Fruit fly (Drosophila melanogaster) whole organism, embryonic: ENCODE data around the gene CG15461.

Source experiments
- Antp ChIP-seq: fragments of 200-800 bp; sonication (Bioruptor generic); optimal IDR thresholded peaks from 3 replicates; lab custom pipeline; 2016; ENCODE audit warnings: missing biosample characterization, missing genetic modification characterization
- Atf-2 ChIP-seq: fragments of 200-800 bp; sonication (Bioruptor generic); optimal IDR thresholded peaks from 2 replicates; lab custom pipeline; 2016; ENCODE audit warnings: missing biosample characterization, missing genetic modification characterization
- B-H2 ChIP-seq: fragments of 200-800 bp; sonication (Bioruptor generic); optimal IDR thresholded peaks from 2 replicates; lab custom pipeline; 2018; ENCODE audit warnings: missing biosample characterization, mild to moderate bottlenecking, missing genetic modification characterization
- CG10147 ChIP-seq: fragments of 200-800 bp; sonication (Bioruptor generic); optimal IDR thresholded peaks from 2 replicates; lab custom pipeline; 2019; ENCODE audit warnings: missing biosample characterization, mild to moderate bottlenecking, missing genetic modification characterization, moderate library complexity
- CG10565 ChIP-seq: fragments of 200-800 bp; sonication (Bioruptor generic); optimal IDR thresholded peaks from 3 replicates; lab custom pipeline; 2016; ENCODE audit warnings: missing biosample characterization, mild to moderate bottlenecking, missing genetic modification characterization
- CG11085 ChIP-seq: fragments of 200-800 bp; sonication (Bioruptor generic); IDR thresholded peaks from 2 replicates; pipeline ENCODE4 v1.3.6; 2022; ENCODE audit warnings: missing biosample characterization, missing genetic modification characterization
- CG11695 ChIP-seq: fragments of 200-800 bp; sonication (Bioruptor generic); IDR thresholded peaks from 3 replicates; pipeline ENCODE4 v1.3.6; 2022; ENCODE audit warnings: missing biosample characterization, missing genetic modification characterization
- CG13424 ChIP-seq: fragments of 200-800 bp; sonication (Bioruptor generic); optimal IDR thresholded peaks from 2 replicates; lab custom pipeline; 2019; ENCODE audit warnings: missing biosample characterization, mild to moderate bottlenecking, missing genetic modification characterization, moderate library complexity
- CG2120 ChIP-seq: fragments of 200-800 bp; sonication (Bioruptor generic); optimal IDR thresholded peaks from 3 replicates; lab custom pipeline; 2016; ENCODE audit warnings: missing biosample characterization, missing genetic modification characterization
- CG2875 ChIP-seq: fragments of 200-800 bp; sonication (Bioruptor generic); optimal IDR thresholded peaks from 2 replicates; lab custom pipeline; 2017; ENCODE audit warnings: missing biosample characterization, mild to moderate bottlenecking, missing genetic modification characterization, missing genetic modification reagents
- CG31365 ChIP-seq: fragments of 200-800 bp; sonication (Bioruptor generic); optimal IDR thresholded peaks from 2 replicates; lab custom pipeline; 2018; ENCODE audit warnings: missing biosample characterization, mild to moderate bottlenecking, missing genetic modification characterization
- CG32772 ChIP-seq: fragments of 200-800 bp; sonication (Bioruptor generic); IDR thresholded peaks from 2 replicates; pipeline ENCODE4 v1.3.6; 2022; ENCODE audit warnings: missing biosample characterization, missing genetic modification characterization
- CG34422 ChIP-seq: fragments of 200-800 bp; sonication (Bioruptor generic); IDR thresholded peaks from 3 replicates; pipeline ENCODE4 v1.3.6; 2022; ENCODE audit warnings: missing biosample characterization, missing genetic modification characterization
- CG4617 ChIP-seq: fragments of 200-800 bp; sonication (Bioruptor generic); optimal IDR thresholded peaks from 3 replicates; lab custom pipeline; 2016; ENCODE audit warnings: missing biosample characterization, missing genetic modification characterization, borderline replicate concordance
- CG6689 ChIP-seq: fragments of 200-800 bp; sonication (Bioruptor generic); IDR thresholded peaks from 2 replicates; pipeline ENCODE4 v1.3.6; 2022; ENCODE audit warnings: missing biosample characterization, missing genetic modification characterization
- CG8388 ChIP-seq: fragments of 200-800 bp; sonication (Bioruptor generic); optimal IDR thresholded peaks from 2 replicates; lab custom pipeline; 2019; ENCODE audit warnings: missing biosample characterization, mild to moderate bottlenecking, missing genetic modification characterization, moderate library complexity
- CG9727 ChIP-seq: fragments of 200-800 bp; sonication (Bioruptor generic); optimal IDR thresholded peaks from 3 replicates; lab custom pipeline; 2017; ENCODE audit warnings: missing biosample characterization, mild to moderate bottlenecking, missing genetic modification characterization
- CG9797 ChIP-seq: fragments of 200-800 bp; sonication (Bioruptor generic); optimal IDR thresholded peaks from 3 replicates; lab custom pipeline; 2018; ENCODE audit warnings: missing biosample characterization, mild to moderate bottlenecking, missing genetic modification characterization
- CHES-1-like ChIP-seq: fragments of 200-800 bp; sonication (Bioruptor generic); optimal IDR thresholded peaks from 2 replicates; lab custom pipeline; 2016; ENCODE audit warnings: missing biosample characterization, missing genetic modification characterization
- D19A ChIP-seq: fragments of 200-800 bp; optimal IDR thresholded peaks from 3 replicates; lab custom pipeline; 2019; ENCODE audit warnings: missing biosample characterization, mild to moderate bottlenecking, missing genetic modification characterization, moderate library complexity
- Dfd ChIP-seq, 2 experiments: fragments of >200 bp; optimal IDR thresholded peaks; 2 replicates each; lab custom pipeline; 2017; ENCODE audit warnings: missing biosample characterization in 2 of 2, missing genetic modification characterization in 2 of 2
- Fer1 ChIP-seq: fragments of 200-800 bp; sonication (Bioruptor generic); optimal IDR thresholded peaks from 2 replicates; lab custom pipeline; 2017; ENCODE audit warnings: missing biosample characterization, mild to moderate bottlenecking, missing genetic modification characterization
- Gsc ChIP-seq: fragments of 200-800 bp; sonication (Bioruptor generic); IDR thresholded peaks from 2 replicates; pipeline ENCODE4 v1.3.6; 2022; ENCODE audit warnings: missing biosample characterization, missing genetic modification characterization
- HmgZ ChIP-seq: fragments of 200-800 bp; sonication (Bioruptor generic); optimal IDR thresholded peaks from 2 replicates; lab custom pipeline; 2018; ENCODE audit warnings: missing biosample characterization, mild to moderate bottlenecking, missing genetic modification characterization
- Jarid2 ChIP-seq: fragments of 200-800 bp; sonication (Bioruptor generic); optimal IDR thresholded peaks from 3 replicates; lab custom pipeline; 2017; ENCODE audit warnings: mild to moderate bottlenecking, missing biosample characterization, missing genetic modification reagents, missing genetic modification characterization
- MESR4 ChIP-seq: fragments of 200-800 bp; sonication (Bioruptor generic); optimal IDR thresholded peaks from 2 replicates; lab custom pipeline; 2018; ENCODE audit warnings: missing biosample characterization, mild to moderate bottlenecking, missing genetic modification characterization, moderate library complexity
- MTF-1 ChIP-seq: fragments of 200-800 bp; sonication (Bioruptor generic); optimal IDR thresholded peaks from 2 replicates; lab custom pipeline; 2018; ENCODE audit warnings: missing biosample characterization, mild to moderate bottlenecking, missing genetic modification characterization, borderline replicate concordance
- Meics ChIP-seq: fragments of 200-800 bp; sonication (Bioruptor generic); optimal IDR thresholded peaks from 2 replicates; lab custom pipeline; 2017; ENCODE audit warnings: missing biosample characterization, mild to moderate bottlenecking, missing genetic modification characterization
- Mes4 ChIP-seq: fragments of 200-800 bp; sonication (Bioruptor generic); optimal IDR thresholded peaks from 2 replicates; lab custom pipeline; 2016; ENCODE audit warnings: missing biosample characterization, missing genetic modification characterization
- bcd ChIP-seq: fragments of 200-800 bp; sonication (Bioruptor generic); optimal IDR thresholded peaks from 2 replicates; lab custom pipeline; 2017; ENCODE audit warnings: missing biosample characterization, mild to moderate bottlenecking, missing genetic modification characterization
- chif ChIP-seq, 2 experiments: fragments of 200-800 bp; sonication (Bioruptor generic); optimal IDR thresholded peaks; 3 replicates each; lab custom pipeline; 2016; ENCODE audit warnings: missing biosample characterization in 2 of 2, missing genetic modification characterization in 2 of 2
- chn ChIP-seq: fragments of 200-800 bp; sonication (Bioruptor generic); optimal IDR thresholded peaks from 2 replicates; lab custom pipeline; 2016; ENCODE audit warnings: missing biosample characterization, missing genetic modification characterization
- disco-r ChIP-seq: fragments of 200-800 bp; sonication (Bioruptor generic); optimal IDR thresholded peaks from 2 replicates; lab custom pipeline; 2016; ENCODE audit warnings: missing biosample characterization, missing genetic modification characterization
- dmrt99B ChIP-seq: fragments of 200-800 bp; sonication (Bioruptor generic); optimal IDR thresholded peaks from 2 replicates; lab custom pipeline; 2018; ENCODE audit warnings: missing biosample characterization, mild to moderate bottlenecking, missing genetic modification characterization, moderate library complexity
- eve ChIP-seq, 2 experiments: fragments of >200 bp; optimal IDR thresholded peaks; 2 replicates each; lab custom pipeline; 2017; ENCODE audit warnings: missing biosample characterization in 2 of 2, missing genetic modification characterization in 2 of 2
- fd102C ChIP-seq: fragments of 200-800 bp; sonication (Bioruptor generic); optimal IDR thresholded peaks from 2 replicates; lab custom pipeline; 2018; ENCODE audit warnings: missing biosample characterization, mild to moderate bottlenecking, missing genetic modification characterization, moderate library complexity
- gem ChIP-seq: fragments of 200-800 bp; sonication (Bioruptor generic); optimal IDR thresholded peaks from 2 replicates; lab custom pipeline; 2019; ENCODE audit warnings: missing biosample characterization, mild to moderate bottlenecking, missing genetic modification characterization, moderate library complexity
- hbn ChIP-seq: fragments of 200-800 bp; sonication (Bioruptor generic); IDR thresholded peaks from 2 replicates; pipeline ENCODE4 v1.3.6; 2022; ENCODE audit warnings: missing biosample characterization, missing genetic modification characterization; ENCODE audit not compliant: partially characterized antibody
- insv ChIP-seq, 2 experiments: fragments of 200-800 bp; sonication (Bioruptor generic); optimal IDR thresholded peaks; 3 replicates each; lab custom pipeline; 2016 to 2018; ENCODE audit warnings: missing biosample characterization in 2 of 2, missing genetic modification characterization in 2 of 2
- inv ChIP-seq: fragments of 200-800 bp; sonication (Bioruptor generic); IDR thresholded peaks from 2 replicates; pipeline ENCODE4 v1.3.6; 2022; ENCODE audit warnings: missing biosample characterization, missing genetic modification characterization; ENCODE audit not compliant: partially characterized antibody
- klu ChIP-seq: fragments of 200-800 bp; sonication (Bioruptor generic); IDR thresholded peaks from 2 replicates; pipeline ENCODE4 v1.3.6; 2022; ENCODE audit warnings: missing biosample characterization, missing genetic modification characterization
- lov ChIP-seq, 2 experiments: fragments of 200-800 bp in 1 of 2; fragments of >200 bp in 1 of 2; sonication (Bioruptor generic) in 1 of 2; IDR thresholded peaks in 1 of 2; optimal IDR thresholded peaks in 1 of 2; 2 replicates in 1 of 2; 3 replicates in 1 of 2; pipeline versions ENCODE4 v1.3.6 to Lab custom; 2017 to 2022; ENCODE audit warnings: missing biosample characterization in 1 of 2, missing genetic modification characterization in 1 of 2
- nau ChIP-seq: fragments of 200-800 bp; sonication (Bioruptor generic); optimal IDR thresholded peaks from 3 replicates; lab custom pipeline; 2017; ENCODE audit warnings: missing biosample characterization, mild to moderate bottlenecking, missing genetic modification characterization, missing genetic modification reagents
- prd ChIP-seq, 3 experiments: fragments of >200 bp in 2 of 3; fragments of 200-800 bp in 1 of 3; sonication (Bioruptor generic) in 1 of 3; optimal IDR thresholded peaks in 2 of 3; IDR thresholded peaks in 1 of 3; 2 replicates in 2 of 3; 3 replicates in 1 of 3; pipeline versions ENCODE4 v1.3.6 to Lab custom; 2017 to 2022; ENCODE audit warnings: missing biosample characterization in 1 of 3, missing genetic modification characterization in 1 of 3
- pum ChIP-seq: fragments of 200-800 bp; sonication (Bioruptor generic); optimal IDR thresholded peaks from 2 replicates; lab custom pipeline; 2016; ENCODE audit warnings: missing biosample characterization, missing genetic modification characterization
- repo ChIP-seq: fragments of 200-800 bp; sonication (Bioruptor generic); optimal IDR thresholded peaks from 2 replicates; lab custom pipeline; 2016; ENCODE audit warnings: missing biosample characterization, missing genetic modification characterization
- twi ChIP-seq: fragments of 200-800 bp; optimal IDR thresholded peaks from 2 replicates; lab custom pipeline; 2019; ENCODE audit warnings: missing biosample characterization, mild to moderate bottlenecking, missing genetic modification characterization, moderate library complexity
- unc-4 ChIP-seq: fragments of 200-800 bp; sonication (Bioruptor generic); IDR thresholded peaks from 2 replicates; pipeline ENCODE4 v1.3.6; 2022; ENCODE audit warnings: missing biosample characterization, missing genetic modification characterization; ENCODE audit not compliant: partially characterized antibody
- unpg ChIP-seq: fragments of 200-800 bp; sonication (Bioruptor generic); optimal IDR thresholded peaks from 3 replicates; lab custom pipeline; 2018; ENCODE audit warnings: missing biosample characterization, mild to moderate bottlenecking, missing genetic modification characterization, moderate library complexity

The CG15461 gene

DNA sequence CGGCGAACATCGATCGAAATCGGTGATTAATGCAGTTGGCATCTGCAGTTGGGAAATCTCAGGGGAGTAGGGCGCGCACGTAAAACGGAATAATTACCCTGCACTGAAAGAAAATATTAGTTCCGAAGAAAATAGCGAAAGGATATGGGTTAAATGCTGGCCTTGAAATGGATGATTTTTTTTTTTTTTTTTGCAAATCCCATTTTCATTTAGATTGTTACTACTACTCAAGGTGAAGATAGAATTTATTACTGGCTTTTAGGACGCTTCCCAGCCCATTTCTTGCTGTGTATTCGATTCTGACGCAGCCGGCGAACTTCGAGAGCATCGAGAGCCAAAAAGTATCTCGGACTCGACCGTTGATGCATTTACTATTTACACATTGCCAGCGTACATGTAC lies 33.1 kb downstream of the CG15461 start (continued):
- TF ChIP-seq chn (GFP tag; lab: Kevin White, UChicago) (peak; percentile 5), Antp (GFP tag; lab: Kevin White, UChicago) (peak; percentile 24), CG32772 (GFP tag; lab: Robert Waterston, UW) (peak; percentile 42; the same call in 1 of the 2 replicates), prd (optimal IDR thresholded peaks at IDR 0.05; lab: Kevin White, UChicago) (no peak), prd (GFP tag; IDR thresholded peaks at IDR 0.05; lab: Robert Waterston, UW) (peak; percentile 66), CG34422 (GFP tag; lab: Robert Waterston, UW) (0 out of 3 replicates have a peak, but pooled peaks have one; percentile 55), twi (no peak), CG9797 (no peak), MESR4 (GFP tag; lab: Kevin White, UChicago) (no peak), CHES-1-like (GFP tag; lab: Kevin White, UChicago) (no peak), repo (no peak), Jarid2 (no peak), nau (GFP tag; lab: Kevin White, UChicago) (no peak), lov (optimal IDR thresholded peaks at IDR 0.05; lab: Kevin White, UChicago) (no peak), lov (GFP tag; IDR thresholded peaks at IDR 0.05; lab: Robert Waterston, UW) (peak; percentile 47; the same call in 1 of the 3 replicates), Mes4 (peak; percentile 22), HmgZ (tag; lab: Kevin White, UChicago) (peak; percentile 6), MTF-1 (GFP tag; lab: Kevin White, UChicago) (no peak), CG10147 (no peak), gem (peak; percentile 68), unpg (GFP tag; lab: Kevin White, UChicago) (peak; percentile 57), klu (GFP tag; lab: Robert Waterston, UW) (0 out of 2 replicates have a peak, but pooled peaks have one; percentile 31), CG2875 (peak; percentile 21), CG8388 (GFP tag; lab: Kevin White, UChicago) (peak; percentile 10), CG13424 (tag; lab: Kevin White, UChicago) (peak; percentile 51), pum (GFP tag; lab: Kevin White, UChicago) (peak; percentile 45), hbn (GFP tag; lab: Robert Waterston, UW) (no peak), CG31365 (tag; lab: Kevin White, UChicago) (no peak), bcd (GFP tag; lab: Kevin White, UChicago) (peak; percentile 36), fd102C (GFP tag; lab: Kevin White, UChicago) (no peak), CG6689 (GFP tag; lab: Robert Waterston, UW) (peak; percentile 51), Gsc (no peak), Fer1 (GFP tag; lab: Kevin White, UChicago) (no peak), CG9727 (GFP tag; lab: Kevin White, UChicago) (peak; percentile 44), B-H2 (GFP tag; lab: Kevin White, UChicago) (no peak), eve (GFP tag; optimal IDR thresholded peaks at IDR 0.05; lab: Kevin White, UChicago) (no peak), CG11695 (GFP tag; lab: Robert Waterston, UW) (0 out of 3 replicates have a peak, but pooled peaks have one; percentile 42), disco-r (GFP tag; lab: Kevin White, UChicago) (peak; percentile 4), dmrt99B (tag; lab: Kevin White, UChicago) (peak; percentile 66), unc-4 (GFP tag; lab: Robert Waterston, UW) (no peak), CG2120 (GFP tag; lab: Kevin White, UChicago) (peak; percentile 43), inv (GFP tag; lab: Robert Waterston, UW) (no peak), chif (GFP tag; optimal IDR thresholded peaks at IDR 0.05; lab: Kevin White, UChicago) (peak; percentile 21 to 53), Dfd (GFP tag; optimal IDR thresholded peaks at IDR 0.05; lab: Kevin White, UChicago) (no peak), D19A (tag; lab: Kevin White, UChicago) (no peak), CG4617 (GFP tag; lab: Kevin White, UChicago) (no peak), CG11085 (GFP tag; lab: Robert Waterston, UW) (no peak), Atf-2 (peak; percentile 22), insv (GFP tag; optimal IDR thresholded peaks at IDR 0.05; lab: Kevin White, UChicago) (no peak), Meics (GFP tag; lab: Kevin White, UChicago) (peak; percentile 4), CG10565 (GFP tag; lab: Kevin White, UChicago) (no peak)
